Worm (Caenorhabditis elegans): ENCODE results near the gene ZK507.1.

- no peak for TF ChIP-seq ztf-29 (GFP tag; IDR thresholded peaks at IDR 0.05)
- TF ChIP-seq tab-1 (GFP tag; IDR thresholded peaks at IDR 0.05), result no peak
- TF ChIP-seq med-1 (GFP tag; optimal IDR thresholded peaks at IDR 0.05; ENCODE audit: insufficient read depth), result no peak
Measured at ce11 chrIII:9080127-9080526, 21.0 kb downstream of the ZK507.1 start.

Data from whole organism, midembryonic.